Worm (Caenorhabditis elegans): ENCODE results near the gene C07E3.9.

The C07E3.9 gene

ce11 chrII:10388041-10388706 is 37.6 kb downstream of the C07E3.9 start (continued):
- TF ChIP-seq F57A8.1 (GFP tag; optimal IDR thresholded peaks at IDR 0.05) (no peak), hmg-20 (GFP tag; IDR thresholded peaks at IDR 0.05) (no peak), C06A6.2 (GFP tag; conservative IDR thresholded peaks at IDR 0.05) (0 out of 2 replicates have a peak, but pooled peaks have one; percentile 25), nfya-2 (GFP tag; IDR thresholded peaks at IDR 0.05) (no peak), ets-4 (GFP tag; optimal IDR thresholded peaks at IDR 0.05) (no peak), bed-2 (GFP tag; IDR thresholded peaks at IDR 0.05) (no peak), ztf-18 (tag; optimal IDR thresholded peaks at IDR 0.05) (peak; percentile 45), nhr-27 (tag; optimal IDR thresholded peaks at IDR 0.05) (no peak), madf-3 (GFP tag; IDR thresholded peaks at IDR 0.05) (no peak), ceh-79 (tag; optimal IDR thresholded peaks at IDR 0.05) (no peak), attf-3 (GFP tag; conservative IDR thresholded peaks at IDR 0.05) (peak; percentile 56; the same call in 1 of the 2 replicates), madf-8 (GFP tag; conservative IDR thresholded peaks at IDR 0.05) (no peak), unc-130 (GFP tag; optimal IDR thresholded peaks at IDR 0.05) (no peak), hrde-1 (tag; optimal IDR thresholded peaks at IDR 0.05; ENCODE audit: borderline replicate concordance) (no peak), ccch-3 (GFP tag; optimal IDR thresholded peaks at IDR 0.05) (no peak), sptf-2 (GFP tag; optimal IDR thresholded peaks at IDR 0.05) (no peak), aptf-2 (GFP tag; conservative IDR thresholded peaks at IDR 0.05) (no peak), nhr-80 (tag; optimal IDR thresholded peaks at IDR 0.05) (peak; percentile 26), F37B4.10 (GFP tag; IDR thresholded peaks at IDR 0.05) (no peak), chd-7 (tag; optimal IDR thresholded peaks at IDR 0.05) (peak; percentile 33), Y67H2A.10 (GFP tag; conservative IDR thresholded peaks at IDR 0.05) (no peak), ceh-91 (GFP tag; IDR thresholded peaks at IDR 0.05) (no peak), Y56A3A.18 (GFP tag; IDR thresholded peaks at IDR 0.05) (no peak), T07F8.4 (tag; optimal IDR thresholded peaks at IDR 0.05) (no peak), B0035.1 (tag; optimal IDR thresholded peaks at IDR 0.05) (peak; percentile 11), ama-1 (optimal IDR thresholded peaks at IDR 0.05) (peak; percentile 44), ama-1 (GFP tag; optimal IDR thresholded peaks at IDR 0.05) (peak in 1 of 2 experiments; percentile 16), F39B2.1 (GFP tag; IDR thresholded peaks at IDR 0.05) (no peak), ekl-4 (GFP tag; IDR thresholded peaks at IDR 0.05) (peak; percentile 26; the same call in 1 of the 2 replicates), nhr-90 (tag; optimal IDR thresholded peaks at IDR 0.05) (no peak), snpc-1.3 (tag; optimal IDR thresholded peaks at IDR 0.05; ENCODE audit: insufficient read depth) (peak; percentile 78), madf-10 (tag; optimal IDR thresholded peaks at IDR 0.05) (peak; percentile 46), rec-8 (tag; optimal IDR thresholded peaks at IDR 0.05) (no peak), Y95B8A.8 (GFP tag; IDR thresholded peaks at IDR 0.05) (no peak), B0261.1 (tag; optimal IDR thresholded peaks at IDR 0.05) (no peak), tlf-1 (GFP tag; optimal IDR thresholded peaks at IDR 0.05) (peak; percentile 70), athp-1 (tag; optimal IDR thresholded peaks at IDR 0.05) (peak; percentile 67), K12H6.12 (tag; optimal IDR thresholded peaks at IDR 0.05) (peak; percentile 32), hlh-26 (GFP tag; conservative IDR thresholded peaks at IDR 0.05) (no peak), cebp-1 (GFP tag; IDR thresholded peaks at IDR 0.05) (no peak), cebp-1 (tag; optimal IDR thresholded peaks at IDR 0.05) (peak; percentile 68), nfyb-1 (GFP tag; IDR thresholded peaks at IDR 0.05) (0 out of 2 replicates have a peak, but pooled peaks have one; percentile 14), him-1 (tag; optimal IDR thresholded peaks at IDR 0.05) (no peak), tbx-9 (tag; optimal IDR thresholded peaks at IDR 0.05; ENCODE audit: borderline replicate concordance) (no peak), cebp-2 (GFP tag; IDR thresholded peaks at IDR 0.05) (no peak), B0019.2 (GFP tag; conservative IDR thresholded peaks at IDR 0.05) (peak; percentile 72), dpl-1 (GFP tag; optimal IDR thresholded peaks at IDR 0.05) (peak; percentile 22), lin-35 (GFP tag; optimal IDR thresholded peaks at IDR 0.05) (peak in 1 of 3 experiments; percentile 80)
